Fruit fly (Drosophila melanogaster): ENCODE data around the gene IKKbeta.

DNA sequence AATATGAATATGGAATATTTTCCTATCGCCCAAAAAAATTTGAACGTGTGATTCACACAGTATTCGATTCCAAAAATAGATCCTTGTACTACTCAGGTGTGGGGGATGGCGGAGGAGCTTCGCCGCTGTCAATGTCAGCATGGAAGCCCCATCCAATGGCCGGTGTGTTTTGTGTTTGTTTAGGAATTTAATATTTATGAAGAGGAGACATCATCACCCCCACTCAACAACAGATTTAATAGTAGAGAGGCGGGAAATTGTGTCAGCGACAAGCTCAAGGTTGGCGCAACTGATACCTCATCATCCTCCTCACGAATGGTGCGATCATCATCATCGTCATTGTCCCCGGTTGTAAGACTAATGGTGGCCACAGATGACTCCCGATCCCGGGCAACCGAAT is 24.9 kb upstream of the IKKbeta start:
- TF ChIP-seq fkh (GFP tag; optimal IDR thresholded peaks at IDR 0.05) (no peak), cyc (GFP tag; optimal IDR thresholded peaks at IDR 0.05) (no peak), CG9139 (GFP tag; optimal IDR thresholded peaks at IDR 0.05) (no peak), CG10669 (GFP tag; optimal IDR thresholded peaks at IDR 0.05) (no peak), pdm3 (GFP tag; optimal IDR thresholded peaks at IDR 0.05) (no peak), CG3032 (tag; optimal IDR thresholded peaks at IDR 0.05) (no peak), OdsH (GFP tag; optimal IDR thresholded peaks at IDR 0.05) (no peak), Gug (GFP tag; IDR thresholded peaks at IDR 0.05) (no peak), CG34406 (GFP tag; optimal IDR thresholded peaks at IDR 0.05) (no peak)
